Fruit fly (Drosophila melanogaster) whole organism: ENCODE measurements around the gene Ir94d.

Source experiments
- CG8478 ChIP-seq: fragments of >200 bp; optimal IDR thresholded peaks from 2 replicates; lab custom pipeline; 2018; ENCODE audit warnings: inconsistent platforms
- Dll ChIP-seq: fragments of >200 bp; optimal IDR thresholded peaks from 2 replicates; lab custom pipeline; 2017
- EcR ChIP-seq, 2 experiments: fragments of >200 bp; optimal IDR thresholded peaks; 2 replicates each; lab custom pipeline; 2017; ENCODE audit warnings: missing biosample characterization in 2 of 2, missing genetic modification characterization in 2 of 2, missing genetic modification reagents in 2 of 2
- pan ChIP-seq: fragments of >200 bp; optimal IDR thresholded peaks from 2 replicates; lab custom pipeline; 2017
- psq ChIP-seq: fragments of >200 bp; optimal IDR thresholded peaks from 2 replicates; lab custom pipeline; 2017
- usp ChIP-seq: fragments of >200 bp; optimal IDR thresholded peaks from 2 replicates; lab custom pipeline; 2017; ENCODE audit warnings: missing biosample characterization, missing genetic modification characterization, mixed read lengths

DNA sequence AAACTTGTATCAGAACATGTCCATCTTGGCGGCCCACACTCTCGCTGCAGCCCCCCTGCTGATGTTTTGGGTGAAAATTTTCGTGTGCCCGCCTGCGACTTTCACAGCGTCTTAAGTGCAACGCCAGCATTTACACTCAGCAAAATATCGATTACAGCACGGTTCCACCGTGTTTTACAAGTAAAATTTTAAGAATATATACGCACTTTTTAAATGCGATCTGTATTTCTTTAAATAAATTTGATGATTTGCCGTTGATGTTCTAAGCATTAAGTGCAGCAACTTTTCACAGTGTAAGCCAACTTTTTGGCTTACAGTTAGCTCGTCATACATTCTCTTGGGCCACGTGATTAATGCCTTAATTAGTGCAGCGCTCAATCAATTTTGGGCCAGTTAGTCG lies 15.0 kb downstream of the Ir94d start:
- TF ChIP-seq pan (no peak), CG8478 (no peak), psq (lab: Kevin White, UChicago) (no peak), EcR (GFP tag; optimal IDR thresholded peaks at IDR 0.05; lab: Kevin White, UChicago) (no peak), Dll (lab: Kevin White, UChicago) (no peak), usp (no peak)
